Fruit fly (Drosophila melanogaster) whole organism, embryonic: Measurements from ENCODE around the gene Spn28Dc.

Source experiments
- Atf3 ChIP-seq: fragments of 200-800 bp; sonication (Bioruptor generic); optimal IDR thresholded peaks from 3 replicates; lab custom pipeline; 2016; ENCODE audit warnings: missing biosample characterization, missing genetic modification characterization
- CG11247 ChIP-seq: fragments of 200-800 bp; sonication (Bioruptor generic); IDR thresholded peaks from 2 replicates; pipeline ENCODE4 v1.3.6; 2022; ENCODE audit warnings: missing biosample characterization, missing genetic modification characterization
- CG11456 ChIP-seq: fragments of 200-800 bp; sonication (Bioruptor generic); IDR thresholded peaks from 3 replicates; pipeline ENCODE4 v1.3.6; 2022; ENCODE audit warnings: missing biosample characterization, missing genetic modification characterization
- CG11695 ChIP-seq: fragments of 200-800 bp; sonication (Bioruptor generic); IDR thresholded peaks from 3 replicates; pipeline ENCODE4 v1.3.6; 2022; ENCODE audit warnings: missing biosample characterization, missing genetic modification characterization
- CG11696 ChIP-seq: fragments of 200-800 bp; sonication (Bioruptor generic); IDR thresholded peaks from 2 replicates; pipeline ENCODE4 v1.3.6; 2022; ENCODE audit warnings: missing biosample characterization, missing genetic modification characterization
- CG12219 ChIP-seq: fragments of 200-800 bp; sonication (Bioruptor generic); optimal IDR thresholded peaks from 3 replicates; lab custom pipeline; 2018; ENCODE audit warnings: missing biosample characterization, mild to moderate bottlenecking, missing genetic modification characterization
- CG12769 ChIP-seq: fragments of 200-800 bp; sonication (Bioruptor generic); optimal IDR thresholded peaks from 2 replicates; lab custom pipeline; 2019; ENCODE audit warnings: missing biosample characterization, mild to moderate bottlenecking, missing genetic modification characterization, moderate library complexity
- CG1603 ChIP-seq: fragments of 200-800 bp; sonication (Bioruptor generic); optimal IDR thresholded peaks from 2 replicates; lab custom pipeline; 2019; ENCODE audit warnings: missing biosample characterization, mild to moderate bottlenecking, missing genetic modification characterization, moderate library complexity
- CG16815 ChIP-seq: fragments of 200-800 bp; sonication (Bioruptor generic); optimal IDR thresholded peaks from 3 replicates; lab custom pipeline; 2017; ENCODE audit warnings: missing biosample characterization, mild to moderate bottlenecking, missing genetic modification characterization
- CG2202 ChIP-seq: fragments of 200-800 bp; sonication (Bioruptor generic); optimal IDR thresholded peaks from 2 replicates; lab custom pipeline; 2018; ENCODE audit warnings: missing biosample characterization, mild to moderate bottlenecking, missing genetic modification characterization
- CG2875 ChIP-seq: fragments of 200-800 bp; sonication (Bioruptor generic); optimal IDR thresholded peaks from 2 replicates; lab custom pipeline; 2017; ENCODE audit warnings: missing biosample characterization, mild to moderate bottlenecking, missing genetic modification characterization, missing genetic modification reagents
- CG31388 ChIP-seq: fragments of 200-800 bp; sonication (Bioruptor generic); optimal IDR thresholded peaks from 2 replicates; lab custom pipeline; 2016; ENCODE audit warnings: missing biosample characterization, missing genetic modification characterization
- CG32772 ChIP-seq: fragments of 200-800 bp; sonication (Bioruptor generic); IDR thresholded peaks from 2 replicates; pipeline ENCODE4 v1.3.6; 2022; ENCODE audit warnings: missing biosample characterization, missing genetic modification characterization
- CG33213 ChIP-seq: fragments of 200-800 bp; sonication (Bioruptor generic); optimal IDR thresholded peaks from 3 replicates; lab custom pipeline; 2016; ENCODE audit warnings: missing biosample characterization, missing genetic modification characterization
- CG34224 ChIP-seq: fragments of 200-800 bp; sonication (Bioruptor generic); IDR thresholded peaks from 3 replicates; pipeline ENCODE4 v1.3.6; 2022; ENCODE audit warnings: missing biosample characterization, missing genetic modification characterization; ENCODE audit not compliant: partially characterized antibody
- CG3995 ChIP-seq: fragments of 200-800 bp; sonication (Bioruptor generic); optimal IDR thresholded peaks from 3 replicates; lab custom pipeline; 2016; ENCODE audit warnings: missing biosample characterization, missing genetic modification characterization
- CG4404 ChIP-seq: fragments of 200-800 bp; sonication (Bioruptor generic); IDR thresholded peaks from 2 replicates; pipeline ENCODE4 v1.3.6; 2022; ENCODE audit warnings: missing biosample characterization, missing genetic modification characterization
- CG4854 ChIP-seq: fragments of 200-800 bp; sonication (Bioruptor generic); optimal IDR thresholded peaks from 2 replicates; lab custom pipeline; 2016; ENCODE audit warnings: missing biosample characterization, missing genetic modification characterization, inconsistent platforms
- CG6272 ChIP-seq: fragments of 200-800 bp; sonication (Bioruptor generic); IDR thresholded peaks from 2 replicates; pipeline ENCODE4 v1.3.6; 2022; ENCODE audit warnings: missing biosample characterization, missing genetic modification characterization
- CG8478 ChIP-seq: fragments of >200 bp; optimal IDR thresholded peaks from 2 replicates; lab custom pipeline; 2018
- CG8765 ChIP-seq: fragments of 200-800 bp; sonication (Bioruptor generic); IDR thresholded peaks from 2 replicates; pipeline ENCODE4 v1.3.6; 2022; ENCODE audit warnings: missing biosample characterization, missing genetic modification characterization
- CG9215 ChIP-seq: fragments of 200-800 bp; sonication (Bioruptor generic); IDR thresholded peaks from 2 replicates; pipeline ENCODE4 v1.3.6; 2022; ENCODE audit warnings: missing biosample characterization, missing genetic modification characterization
- ERR ChIP-seq: fragments of 200-800 bp; sonication (Bioruptor generic); optimal IDR thresholded peaks from 2 replicates; lab custom pipeline; 2016; ENCODE audit warnings: missing biosample characterization, missing genetic modification characterization
- HHEX ChIP-seq: fragments of 200-800 bp; sonication (Bioruptor generic); optimal IDR thresholded peaks from 3 replicates; lab custom pipeline; 2017; ENCODE audit warnings: missing biosample characterization, mild to moderate bottlenecking, missing genetic modification characterization, missing genetic modification reagents
- HLHmδ ChIP-seq: fragments of 200-800 bp; sonication (Bioruptor generic); optimal IDR thresholded peaks from 2 replicates; lab custom pipeline; 2018; ENCODE audit warnings: missing biosample characterization, mild to moderate bottlenecking, missing genetic modification characterization, moderate library complexity
- Hand ChIP-seq: fragments of 200-800 bp; sonication (Bioruptor generic); optimal IDR thresholded peaks from 2 replicates; lab custom pipeline; 2017; ENCODE audit warnings: mild to moderate bottlenecking, missing biosample characterization, missing genetic modification reagents, missing genetic modification characterization
- Lhr ChIP-seq: fragments of 200-800 bp; sonication (Bioruptor generic); optimal IDR thresholded peaks from 3 replicates; lab custom pipeline; 2017; ENCODE audit warnings: mild to moderate bottlenecking, missing biosample characterization, missing genetic modification reagents, missing genetic modification characterization
- Myb ChIP-seq: fragments of 200-800 bp; sonication (Bioruptor generic); optimal IDR thresholded peaks from 2 replicates; lab custom pipeline; 2016; ENCODE audit warnings: missing biosample characterization, missing genetic modification characterization
- Neu2 ChIP-seq: fragments of 200-800 bp; sonication (Bioruptor generic); optimal IDR thresholded peaks from 3 replicates; lab custom pipeline; 2016; ENCODE audit warnings: missing biosample characterization, missing genetic modification characterization, borderline replicate concordance
- PHDP ChIP-seq: fragments of 200-800 bp; sonication (Bioruptor generic); optimal IDR thresholded peaks from 3 replicates; lab custom pipeline; 2018; ENCODE audit warnings: missing biosample characterization, mild to moderate bottlenecking, missing genetic modification characterization, moderate library complexity
- Scr ChIP-seq: fragments of 200-800 bp; sonication (Bioruptor generic); IDR thresholded peaks from 2 replicates; pipeline ENCODE4 v1.3.6; 2022; ENCODE audit warnings: missing biosample characterization, missing genetic modification characterization; ENCODE audit not compliant: partially characterized antibody
- Six4 ChIP-seq: fragments of 200-800 bp; sonication (Bioruptor generic); optimal IDR thresholded peaks from 2 replicates; lab custom pipeline; 2016; ENCODE audit warnings: missing biosample characterization, missing genetic modification characterization
- Sox102F ChIP-seq: fragments of 200-800 bp; sonication (Bioruptor generic); optimal IDR thresholded peaks from 2 replicates; lab custom pipeline; 2018; ENCODE audit warnings: missing biosample characterization, mild to moderate bottlenecking, missing genetic modification characterization, moderate library complexity
- Spps ChIP-seq: fragments of 200-800 bp; sonication (Bioruptor generic); optimal IDR thresholded peaks from 2 replicates; lab custom pipeline; 2018; ENCODE audit warnings: missing biosample characterization, mild to moderate bottlenecking, missing genetic modification characterization
- TFAM ChIP-seq: fragments of 200-800 bp; sonication (Bioruptor generic); optimal IDR thresholded peaks from 2 replicates; lab custom pipeline; 2017; ENCODE audit warnings: missing biosample characterization, missing genetic modification characterization, inconsistent platforms
- Vsx1 ChIP-seq: fragments of 200-800 bp; sonication (Bioruptor generic); optimal IDR thresholded peaks from 2 replicates; lab custom pipeline; 2017; ENCODE audit warnings: missing biosample characterization, mild to moderate bottlenecking, missing genetic modification characterization, missing genetic modification reagents
- Xrp1 ChIP-seq: fragments of 200-800 bp; sonication (Bioruptor generic); IDR thresholded peaks from 2 replicates; pipeline ENCODE4 v1.3.6; 2022; ENCODE audit warnings: missing biosample characterization, missing genetic modification characterization
- bcd ChIP-seq: fragments of 200-800 bp; sonication (Bioruptor generic); optimal IDR thresholded peaks from 2 replicates; lab custom pipeline; 2017; ENCODE audit warnings: missing biosample characterization, mild to moderate bottlenecking, missing genetic modification characterization
- chn ChIP-seq: fragments of 200-800 bp; sonication (Bioruptor generic); optimal IDR thresholded peaks from 2 replicates; lab custom pipeline; 2016; ENCODE audit warnings: missing biosample characterization, missing genetic modification characterization
- crc ChIP-seq: fragments of 200-800 bp; sonication (Bioruptor generic); optimal IDR thresholded peaks from 2 replicates; lab custom pipeline; 2016; ENCODE audit warnings: missing biosample characterization, missing genetic modification characterization
- croc ChIP-seq: fragments of 200-800 bp; sonication (Bioruptor generic); conservative IDR thresholded peaks from 3 replicates; pipeline ENCODE4 v1.3.6; 2022; ENCODE audit warnings: missing biosample characterization, missing genetic modification characterization
- gro ChIP-seq: fragments of 200-800 bp; sonication (Bioruptor generic); optimal IDR thresholded peaks from 2 replicates; lab custom pipeline; 2016; ENCODE audit warnings: missing biosample characterization, missing genetic modification characterization
- her ChIP-seq: fragments of 200-800 bp; sonication (Bioruptor generic); optimal IDR thresholded peaks from 2 replicates; lab custom pipeline; 2016; ENCODE audit warnings: missing biosample characterization, missing genetic modification characterization
- ken ChIP-seq: fragments of 200-800 bp; sonication (Bioruptor generic); IDR thresholded peaks from 3 replicates; pipeline ENCODE4 v1.3.6; 2022; ENCODE audit warnings: missing biosample characterization, missing genetic modification characterization
- knrl ChIP-seq: fragments of 200-800 bp; sonication (Bioruptor generic); IDR thresholded peaks from 3 replicates; pipeline ENCODE4 v1.3.6; 2022; ENCODE audit warnings: missing biosample characterization, missing genetic modification characterization; ENCODE audit not compliant: partially characterized antibody
- lilli ChIP-seq: fragments of 200-800 bp; sonication (Bioruptor generic); optimal IDR thresholded peaks from 3 replicates; lab custom pipeline; 2016; ENCODE audit warnings: missing biosample characterization, missing genetic modification characterization
- ranshi ChIP-seq: fragments of 200-800 bp; sonication (Bioruptor generic); IDR thresholded peaks from 2 replicates; pipeline ENCODE4 v1.3.6; 2022; ENCODE audit warnings: missing biosample characterization, missing genetic modification characterization
- tap ChIP-seq: fragments of 200-800 bp; optimal IDR thresholded peaks from 3 replicates; lab custom pipeline; 2019; ENCODE audit warnings: missing biosample characterization, mild to moderate bottlenecking, missing genetic modification characterization, moderate library complexity
- tll ChIP-seq, 2 experiments: fragments of 200-800 bp in 1 of 2; fragments of >200 bp in 1 of 2; sonication (Bioruptor generic) in 1 of 2; optimal IDR thresholded peaks; 2 replicates each; lab custom pipeline; 2017 to 2019; ENCODE audit warnings: missing biosample characterization in 2 of 2, missing genetic modification characterization in 2 of 2, mild to moderate bottlenecking in 1 of 2, moderate library complexity in 1 of 2
- wek ChIP-seq: fragments of 200-800 bp; sonication (Bioruptor generic); optimal IDR thresholded peaks from 3 replicates; lab custom pipeline; 2018; ENCODE audit warnings: missing biosample characterization, mild to moderate bottlenecking, missing genetic modification characterization, moderate library complexity
- z ChIP-seq: fragments of 200-800 bp; sonication (Bioruptor generic); IDR thresholded peaks from 3 replicates; pipeline ENCODE4 v1.3.6; 2022; ENCODE audit warnings: missing biosample characterization, missing genetic modification characterization

Gene Spn28Dc

dm6 chr2L:7964611-7965010 is 42.4 kb downstream of the Spn28Dc start (continued):
- TF ChIP-seq Lhr (GFP tag; lab: Kevin White, UChicago), result peak; percentile 41
- TF ChIP-seq gro (GFP tag; lab: Kevin White, UChicago), result no peak
- TF ChIP-seq CG11696 (GFP tag; lab: Robert Waterston, UW), result peak; percentile 47; the same call in 1 of the 2 replicates
- peak; percentile 87 for TF ChIP-seq Sox102F (GFP tag; lab: Kevin White, UChicago)
- no peak for TF ChIP-seq ERR (GFP tag; lab: Kevin White, UChicago)
- peak; percentile 75 for TF ChIP-seq CG12769 (tag; lab: Kevin White, UChicago)
- TF ChIP-seq CG16815, result peak; percentile 49
- TF ChIP-seq z (GFP tag; lab: Robert Waterston, UW), result peak; percentile 49; the same call in 1 of the 3 replicates
- peak; percentile 39 for TF ChIP-seq Myb (GFP tag; lab: Kevin White, UChicago)
- TF ChIP-seq CG8478 (lab: Kevin White, UChicago), result no peak
- no peak for TF ChIP-seq CG11247 (GFP tag; lab: Robert Waterston, UW)
- peak; percentile 66 for TF ChIP-seq chn
- peak; percentile 85 for TF ChIP-seq Xrp1 (GFP tag; lab: Robert Waterston, UW)
- TF ChIP-seq HHEX (GFP tag; lab: Kevin White, UChicago), result peak; percentile 67
- TF ChIP-seq ken (GFP tag; lab: Robert Waterston, UW), result peak; percentile 74
- TF ChIP-seq CG33213, result peak; percentile 27
- TF ChIP-seq CG32772 (GFP tag; lab: Robert Waterston, UW), result peak; percentile 77
- peak; percentile 20 for TF ChIP-seq Vsx1
- TF ChIP-seq TFAM, result no peak
- TF ChIP-seq her (GFP tag; lab: Kevin White, UChicago), result no peak
- TF ChIP-seq CG2875, result peak; percentile 67
- no peak for TF ChIP-seq Spps (tag; lab: Kevin White, UChicago)
- TF ChIP-seq CG1603 (tag; lab: Kevin White, UChicago), result peak; percentile 90
- no peak for TF ChIP-seq tll (GFP tag; optimal IDR thresholded peaks at IDR 0.05; lab: Kevin White, UChicago)
- TF ChIP-seq ranshi, result peak; percentile 77
- no peak for TF ChIP-seq Scr (GFP tag; lab: Robert Waterston, UW)
- peak; percentile 73 for TF ChIP-seq CG12219
- peak; percentile 64 for TF ChIP-seq bcd (GFP tag; lab: Kevin White, UChicago)
- TF ChIP-seq HLHmδ (GFP tag; lab: Kevin White, UChicago), result no peak
- peak; percentile 74 for TF ChIP-seq CG11695 (GFP tag; lab: Robert Waterston, UW)
- peak; percentile 74 for TF ChIP-seq PHDP (tag; lab: Kevin White, UChicago)
- peak; percentile 53; the same call in 1 of the 2 replicates for TF ChIP-seq CG6272 (GFP tag; lab: Robert Waterston, UW)
- TF ChIP-seq wek (GFP tag; lab: Kevin White, UChicago), result peak; percentile 10
- TF ChIP-seq lilli (GFP tag; lab: Kevin White, UChicago), result peak; percentile 62
- TF ChIP-seq CG2202 (tag; lab: Kevin White, UChicago), result peak; percentile 40
- TF ChIP-seq CG3995, result no peak
- peak; percentile 65 for TF ChIP-seq croc (GFP tag; lab: Robert Waterston, UW)
- TF ChIP-seq CG4854 (GFP tag; lab: Kevin White, UChicago), result peak; percentile 54
- peak; percentile 30 for TF ChIP-seq Six4 (GFP tag; lab: Kevin White, UChicago)
- TF ChIP-seq CG31388 (GFP tag; lab: Kevin White, UChicago), result peak; percentile 41
- no peak for TF ChIP-seq Hand
- no peak for TF ChIP-seq Neu2 (GFP tag; lab: Kevin White, UChicago)
- TF ChIP-seq CG9215 (GFP tag; lab: Robert Waterston, UW), result no peak
- 0 out of 3 replicates have a peak, but pooled peaks have one; percentile 55 for TF ChIP-seq CG11456 (GFP tag; lab: Robert Waterston, UW)
- TF ChIP-seq tap (tag; lab: Kevin White, UChicago), result peak; percentile 64
- TF ChIP-seq CG34224, result no peak
- no peak; the same call in 1 of the 2 replicates for TF ChIP-seq CG8765 (GFP tag; lab: Robert Waterston, UW)
- TF ChIP-seq Atf3 (GFP tag; lab: Kevin White, UChicago), result peak; percentile 68
- no peak for TF ChIP-seq knrl (GFP tag; lab: Robert Waterston, UW)
- peak; percentile 48; the same call in 1 of the 2 replicates for TF ChIP-seq CG4404
- TF ChIP-seq crc (GFP tag; lab: Kevin White, UChicago), result peak; percentile 53
